Worm (Caenorhabditis elegans) whole organism, young adult: ENCODE measurements around the gene srlf-2.

Source experiments
- F10E7.11 ChIP-seq: sonication (generic microtip); optimal IDR thresholded peaks from 2 replicates; lab custom pipeline; 2017; ENCODE audit warnings: mild to moderate bottlenecking, missing genetic modification characterization, moderate library complexity, missing compliant biosample characterization
- ama-1 ChIP-seq, 3 experiments: fragments of 150-350 bp in 1 of 3; sonication (generic microtip) in 2 of 3; optimal IDR thresholded peaks; 2 replicates each; lab custom pipeline; 2014 to 2018; ENCODE audit warnings: missing biosample characterization in 2 of 3, missing genetic modification characterization in 2 of 3, missing genetic modification reagents in 2 of 3
- attf-3 ChIP-seq: fragments of 200-800 bp; sonication (Bioruptor generic); conservative IDR thresholded peaks from 2 replicates; pipeline ENCODE4 v1.3.6; 2022; ENCODE audit warnings: missing genetic modification reagents, missing genetic modification characterization, missing compliant biosample characterization
- attf-6 ChIP-seq: fragments of 200-800 bp; sonication (Bioruptor generic); IDR thresholded peaks from 2 replicates; pipeline ENCODE4 v1.3.6; 2022; ENCODE audit warnings: missing genetic modification reagents, missing genetic modification characterization, missing compliant biosample characterization
- cebp-1 ChIP-seq, 2 experiments: fragments of 200-800 bp in 1 of 2; sonication (Bioruptor generic) in 1 of 2; sonication (generic microtip) in 1 of 2; IDR thresholded peaks in 1 of 2; optimal IDR thresholded peaks in 1 of 2; 2 replicates each; pipeline versions ENCODE4 v1.3.6 to Lab custom; 2017 to 2022; ENCODE audit warnings: missing compliant biosample characterization in 2 of 2, missing genetic modification characterization in 2 of 2, mild to moderate bottlenecking in 1 of 2, missing genetic modification reagents in 1 of 2, moderate library complexity in 1 of 2
- dpff-1 ChIP-seq: sonication (generic microtip); optimal IDR thresholded peaks from 2 replicates; lab custom pipeline; 2017; ENCODE audit warnings: mild to moderate bottlenecking, missing genetic modification characterization, missing compliant biosample characterization
- nhr-27 ChIP-seq: fragments of 200-800 bp; sonication (Bioruptor generic); optimal IDR thresholded peaks from 2 replicates; lab custom pipeline; 2018; ENCODE audit warnings: mild to moderate bottlenecking, missing genetic modification characterization, moderate library complexity, missing compliant biosample characterization
- repo-1 ChIP-seq: sonication (generic microtip); optimal IDR thresholded peaks from 2 replicates; lab custom pipeline; 2017; ENCODE audit warnings: mild to moderate bottlenecking, missing genetic modification characterization, missing compliant biosample characterization
- snpc-4 ChIP-seq, 5 experiments: fragments of 150-350 bp in 1 of 5; sonication (generic microtip) in 4 of 5; optimal IDR thresholded peaks; 2 replicates each; lab custom pipeline; 2014 to 2018; ENCODE audit warnings: missing genetic modification characterization in 5 of 5, missing biosample characterization in 3 of 5, antibody characterized with exemption in 2 of 5, mild to moderate bottlenecking in 2 of 5, missing compliant biosample characterization in 2 of 5, missing genotype in 2 of 5, moderate library complexity in 2 of 5, missing genetic modification reagents in 1 of 5
- somi-1 ChIP-seq: fragments of 200-800 bp; sonication (Bioruptor generic); optimal IDR thresholded peaks from 2 replicates; lab custom pipeline; 2018; ENCODE audit warnings: mild to moderate bottlenecking, missing genetic modification characterization, missing compliant biosample characterization
- unc-130 ChIP-seq: sonication (generic microtip); optimal IDR thresholded peaks from 2 replicates; lab custom pipeline; 2016; ENCODE audit warnings: missing genetic modification reagents, missing genetic modification characterization, missing compliant biosample characterization
- unc-62 ChIP-seq: fragments of 150-350 bp; optimal IDR thresholded peaks from 2 replicates; lab custom pipeline; 2014; ENCODE audit warnings: missing biosample characterization, missing genetic modification reagents, missing genetic modification characterization
- ztf-18 ChIP-seq: sonication (generic microtip); optimal IDR thresholded peaks from 2 replicates; lab custom pipeline; 2016; ENCODE audit warnings: missing genotype, mild to moderate bottlenecking, missing genetic modification characterization, missing compliant biosample characterization

DNA sequence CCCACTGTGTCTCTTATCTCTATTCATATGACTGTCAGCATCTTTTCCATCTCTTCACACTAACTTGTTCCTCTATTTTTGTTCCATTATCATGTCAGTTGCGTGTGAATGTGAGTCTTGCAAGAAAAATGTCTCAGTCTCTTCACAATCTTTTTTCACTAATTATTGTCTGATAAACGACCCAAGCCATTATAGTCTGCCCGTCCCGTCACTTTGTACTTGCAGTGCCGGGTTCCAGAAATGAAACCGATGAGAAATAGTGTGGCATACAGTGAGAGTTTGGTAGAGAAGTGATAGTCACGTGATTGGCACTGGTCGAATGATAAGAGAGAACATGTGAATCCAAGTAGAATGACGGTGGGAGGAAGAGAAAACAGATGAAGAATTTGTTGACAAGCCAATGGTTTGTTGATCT lies 37.6 kb downstream of the srlf-2 start:
- TF ChIP-seq ama-1 (optimal IDR thresholded peaks at IDR 0.05; lab: Kevin White, UChicago) (no peak), ama-1 (GFP tag; optimal IDR thresholded peaks at IDR 0.05; lab: Kevin White, UChicago) (no peak), nhr-27 (tag; lab: Kevin White, UChicago) (no peak), snpc-4 (GFP tag; optimal IDR thresholded peaks at IDR 0.05; lab: Kevin White, UChicago) (no peak), snpc-4 (tag; optimal IDR thresholded peaks at IDR 0.05; lab: Kevin White, UChicago) (peak in 3 of 4 experiments; percentile 13 to 68 (median 59)), cebp-1 (GFP tag; IDR thresholded peaks at IDR 0.05; lab: Robert Waterston, UW) (no peak), cebp-1 (tag; optimal IDR thresholded peaks at IDR 0.05; lab: Kevin White, UChicago) (peak; percentile 84), somi-1 (GFP tag; lab: Kevin White, UChicago) (peak; percentile 96), attf-3 (GFP tag; lab: Robert Waterston, UW) (no peak), attf-6 (GFP tag; lab: Robert Waterston, UW) (no peak), dpff-1 (no peak), F10E7.11 (tag; lab: Kevin White, UChicago) (no peak), ztf-18 (no peak), repo-1 (tag; lab: Kevin White, UChicago) (peak; percentile 43), unc-62 (GFP tag; lab: Kevin White, UChicago) (peak; percentile 57), unc-130 (no peak)
